Fruit fly (Drosophila melanogaster) whole organism, embryonic: ENCODE data around the gene GNBP2.
A peak's percentile ranks its signal among the peaks of the same experiment; 100 is the strongest.

ENCODE experiments used
- Atf-2 ChIP-seq: fragments of 200-800 bp; sonication (Bioruptor generic); optimal IDR thresholded peaks from 2 replicates; lab custom pipeline; 2016; ENCODE audit warnings: missing biosample characterization, missing genetic modification characterization
- C15 ChIP-seq: fragments of 200-800 bp; sonication (Bioruptor generic); IDR thresholded peaks from 3 replicates; pipeline ENCODE4 v1.3.6; 2022; ENCODE audit warnings: missing biosample characterization, missing genetic modification characterization
- CG11093 ChIP-seq: fragments of 200-800 bp; sonication (Bioruptor generic); IDR thresholded peaks from 3 replicates; pipeline ENCODE4 v1.3.6; 2022; ENCODE audit warnings: missing biosample characterization, missing genetic modification characterization
- CG1603 ChIP-seq: fragments of 200-800 bp; sonication (Bioruptor generic); optimal IDR thresholded peaks from 2 replicates; lab custom pipeline; 2019; ENCODE audit warnings: missing biosample characterization, mild to moderate bottlenecking, missing genetic modification characterization, moderate library complexity
- CG2120 ChIP-seq: fragments of 200-800 bp; sonication (Bioruptor generic); optimal IDR thresholded peaks from 3 replicates; lab custom pipeline; 2016; ENCODE audit warnings: missing biosample characterization, missing genetic modification characterization
- CG34422 ChIP-seq: fragments of 200-800 bp; sonication (Bioruptor generic); IDR thresholded peaks from 3 replicates; pipeline ENCODE4 v1.3.6; 2022; ENCODE audit warnings: missing biosample characterization, missing genetic modification characterization
- CG5953 ChIP-seq: fragments of 200-800 bp; sonication (Bioruptor generic); IDR thresholded peaks from 2 replicates; pipeline ENCODE4 v1.3.6; 2022; ENCODE audit warnings: missing biosample characterization, missing genetic modification characterization
- CG6254 ChIP-seq: fragments of 200-800 bp; sonication (Bioruptor generic); optimal IDR thresholded peaks from 3 replicates; lab custom pipeline; 2017; ENCODE audit warnings: mild to moderate bottlenecking, missing biosample characterization, missing genetic modification reagents, missing genetic modification characterization
- CG6689 ChIP-seq: fragments of 200-800 bp; sonication (Bioruptor generic); IDR thresholded peaks from 2 replicates; pipeline ENCODE4 v1.3.6; 2022; ENCODE audit warnings: missing biosample characterization, missing genetic modification characterization
- CG6854 ChIP-seq: fragments of 200-800 bp; sonication (Bioruptor generic); optimal IDR thresholded peaks from 3 replicates; lab custom pipeline; 2017; ENCODE audit warnings: missing biosample characterization, mild to moderate bottlenecking, missing genetic modification characterization
- CG7963 ChIP-seq: fragments of 200-800 bp; sonication (Bioruptor generic); IDR thresholded peaks from 3 replicates; pipeline ENCODE4 v1.3.6; 2022; ENCODE audit warnings: missing biosample characterization, missing genetic modification characterization; ENCODE audit not compliant: partially characterized antibody
- CG8924 ChIP-seq: fragments of 200-800 bp; optimal IDR thresholded peaks from 3 replicates; lab custom pipeline; 2019; ENCODE audit warnings: missing biosample characterization, mild to moderate bottlenecking, missing genetic modification characterization, moderate library complexity
- CG9727 ChIP-seq: fragments of 200-800 bp; sonication (Bioruptor generic); optimal IDR thresholded peaks from 3 replicates; lab custom pipeline; 2017; ENCODE audit warnings: missing biosample characterization, mild to moderate bottlenecking, missing genetic modification characterization
- CG9932 ChIP-seq: fragments of 200-800 bp; sonication (Bioruptor generic); IDR thresholded peaks from 2 replicates; pipeline ENCODE4 v1.3.6; 2022; ENCODE audit warnings: missing biosample characterization, missing genetic modification characterization
- Deaf1 ChIP-seq: fragments of 200-800 bp; optimal IDR thresholded peaks from 3 replicates; lab custom pipeline; 2019; ENCODE audit warnings: missing biosample characterization, mild to moderate bottlenecking, missing genetic modification characterization, moderate library complexity
- Dll ChIP-seq: fragments of 200-800 bp; sonication (Bioruptor generic); IDR thresholded peaks from 4 replicates; pipeline ENCODE4 v1.3.6; 2022; ENCODE audit warnings: missing biosample characterization, missing genetic modification characterization; ENCODE audit not compliant: partially characterized antibody
- Ets97D ChIP-seq: fragments of 200-800 bp; sonication (Bioruptor generic); optimal IDR thresholded peaks from 3 replicates; lab custom pipeline; 2016; ENCODE audit warnings: missing biosample characterization, missing genetic modification characterization
- H2.0 ChIP-seq: fragments of 200-800 bp; sonication (Bioruptor generic); IDR thresholded peaks from 2 replicates; pipeline ENCODE4 v1.3.6; 2022; ENCODE audit warnings: missing biosample characterization, missing genetic modification characterization
- Hr51 ChIP-seq, 2 experiments: fragments of 200-800 bp; sonication (Bioruptor generic); optimal IDR thresholded peaks; 2 replicates in 1 of 2; 3 replicates in 1 of 2; lab custom pipeline; 2016 to 2018; ENCODE audit warnings: missing biosample characterization in 2 of 2, missing genetic modification characterization in 2 of 2, mild to moderate bottlenecking in 1 of 2, moderate library complexity in 1 of 2
- Med ChIP-seq: fragments of 200-800 bp; sonication (Bioruptor generic); peaks from one replicate; lab custom pipeline; 2016; ENCODE audit warnings: missing biosample characterization, missing genetic modification characterization, mild to moderate bottlenecking, inconsistent platforms, moderate library complexity
- NK7.1 ChIP-seq: fragments of 200-800 bp; sonication (Bioruptor generic); optimal IDR thresholded peaks from 3 replicates; lab custom pipeline; 2016; ENCODE audit warnings: missing biosample characterization, missing genetic modification characterization
- Pdp1 ChIP-seq, 2 experiments: fragments of 200-800 bp; sonication (Bioruptor generic); optimal IDR thresholded peaks; 3 replicates each; lab custom pipeline; 2016; ENCODE audit warnings: missing biosample characterization in 2 of 2, missing genetic modification characterization in 2 of 2, mild to moderate bottlenecking in 1 of 2, moderate library complexity in 1 of 2
- Sin3A ChIP-seq: fragments of >200 bp; optimal IDR thresholded peaks from 2 replicates; lab custom pipeline; 2018
- Six4 ChIP-seq: fragments of 200-800 bp; sonication (Bioruptor generic); optimal IDR thresholded peaks from 2 replicates; lab custom pipeline; 2016; ENCODE audit warnings: missing biosample characterization, missing genetic modification characterization
- Sry-β ChIP-seq: fragments of 200-800 bp; sonication (Bioruptor generic); optimal IDR thresholded peaks from 2 replicates; lab custom pipeline; 2018; ENCODE audit warnings: missing biosample characterization, mild to moderate bottlenecking, missing genetic modification characterization, moderate library complexity
- Stat92E ChIP-seq, 3 experiments: fragments of >200 bp in 2 of 3; fragments of 200-800 bp in 1 of 3; sonication (Bioruptor generic) in 1 of 3; optimal IDR thresholded peaks; 2 replicates each; lab custom pipeline; 2017 to 2019; ENCODE audit warnings: missing biosample characterization in 3 of 3, missing genetic modification characterization in 3 of 3, mild to moderate bottlenecking in 1 of 3, moderate library complexity in 1 of 3
- Tbp ChIP-seq: fragments of >200 bp; optimal IDR thresholded peaks from 2 replicates; lab custom pipeline; 2018; ENCODE audit warnings: missing biosample characterization, missing genetic modification characterization
- bbx ChIP-seq: fragments of 200-800 bp; sonication (Bioruptor generic); IDR thresholded peaks from 2 replicates; pipeline ENCODE4 v1.3.6; 2022; ENCODE audit warnings: missing biosample characterization, missing genetic modification characterization; ENCODE audit not compliant: partially characterized antibody
- bigmax ChIP-seq: fragments of 200-800 bp; sonication (Bioruptor generic); optimal IDR thresholded peaks from 2 replicates; lab custom pipeline; 2018; ENCODE audit warnings: missing biosample characterization, mild to moderate bottlenecking, missing genetic modification characterization
- bsh ChIP-seq, 2 experiments: fragments of 200-800 bp; sonication (Bioruptor generic); optimal IDR thresholded peaks; 2 replicates each; lab custom pipeline; 2017 to 2018; ENCODE audit warnings: mild to moderate bottlenecking in 2 of 2, missing biosample characterization in 2 of 2, missing genetic modification characterization in 2 of 2, moderate library complexity in 1 of 2
- cg ChIP-seq: fragments of 200-800 bp; sonication (Bioruptor generic); optimal IDR thresholded peaks from 3 replicates; lab custom pipeline; 2019; ENCODE audit warnings: missing biosample characterization, mild to moderate bottlenecking, missing genetic modification characterization, moderate library complexity
- eve ChIP-seq, 2 experiments: fragments of >200 bp; optimal IDR thresholded peaks; 2 replicates each; lab custom pipeline; 2017; ENCODE audit warnings: missing biosample characterization in 2 of 2, missing genetic modification characterization in 2 of 2
- fd102C ChIP-seq: fragments of 200-800 bp; sonication (Bioruptor generic); optimal IDR thresholded peaks from 2 replicates; lab custom pipeline; 2018; ENCODE audit warnings: missing biosample characterization, mild to moderate bottlenecking, missing genetic modification characterization, moderate library complexity
- knrl ChIP-seq: fragments of 200-800 bp; sonication (Bioruptor generic); IDR thresholded peaks from 3 replicates; pipeline ENCODE4 v1.3.6; 2022; ENCODE audit warnings: missing biosample characterization, missing genetic modification characterization; ENCODE audit not compliant: partially characterized antibody
- lbe ChIP-seq: fragments of 200-800 bp; sonication (Bioruptor generic); optimal IDR thresholded peaks from 2 replicates; lab custom pipeline; 2016; ENCODE audit warnings: missing biosample characterization, mild to moderate bottlenecking, missing genetic modification characterization
- lov ChIP-seq, 2 experiments: fragments of 200-800 bp in 1 of 2; fragments of >200 bp in 1 of 2; sonication (Bioruptor generic) in 1 of 2; IDR thresholded peaks in 1 of 2; optimal IDR thresholded peaks in 1 of 2; 2 replicates in 1 of 2; 3 replicates in 1 of 2; pipeline versions ENCODE4 v1.3.6 to Lab custom; 2017 to 2022; ENCODE audit warnings: missing biosample characterization in 1 of 2, missing genetic modification characterization in 1 of 2
- otp ChIP-seq: fragments of 200-800 bp; sonication (Bioruptor generic); IDR thresholded peaks from 3 replicates; pipeline ENCODE4, ENCODE4 v1.3.6; 2022; ENCODE audit warnings: missing biosample characterization, missing genetic modification characterization
- pho ChIP-seq: fragments of 200-800 bp; sonication (Bioruptor generic); optimal IDR thresholded peaks from 2 replicates; lab custom pipeline; 2016; ENCODE audit warnings: missing biosample characterization, missing genetic modification characterization
- prd ChIP-seq, 3 experiments: fragments of >200 bp in 2 of 3; fragments of 200-800 bp in 1 of 3; sonication (Bioruptor generic) in 1 of 3; optimal IDR thresholded peaks in 2 of 3; IDR thresholded peaks in 1 of 3; 2 replicates in 2 of 3; 3 replicates in 1 of 3; pipeline versions ENCODE4 v1.3.6 to Lab custom; 2017 to 2022; ENCODE audit warnings: missing biosample characterization in 1 of 3, missing genetic modification characterization in 1 of 3
- repo ChIP-seq: fragments of 200-800 bp; sonication (Bioruptor generic); optimal IDR thresholded peaks from 2 replicates; lab custom pipeline; 2016; ENCODE audit warnings: missing biosample characterization, missing genetic modification characterization
- ro ChIP-seq: fragments of 200-800 bp; sonication (Bioruptor generic); IDR thresholded peaks from 2 replicates; pipeline ENCODE4 v1.3.6; 2022; ENCODE audit warnings: missing biosample characterization, missing genetic modification characterization
- salm ChIP-seq: fragments of 200-800 bp; sonication (Bioruptor generic); optimal IDR thresholded peaks from 2 replicates; lab custom pipeline; 2018; ENCODE audit warnings: missing biosample characterization, mild to moderate bottlenecking, missing genetic modification characterization
- schlank ChIP-seq: fragments of 200-800 bp; sonication (Bioruptor generic); optimal IDR thresholded peaks from 2 replicates; lab custom pipeline; 2018; ENCODE audit warnings: missing biosample characterization, mild to moderate bottlenecking, missing genetic modification characterization
- ttk ChIP-seq: fragments of 200-800 bp; sonication (Bioruptor generic); IDR thresholded peaks from 2 replicates; pipeline ENCODE4 v2.1.2; 2022; ENCODE audit warnings: missing biosample characterization, missing genetic modification characterization
- twi ChIP-seq: fragments of 200-800 bp; optimal IDR thresholded peaks from 2 replicates; lab custom pipeline; 2019; ENCODE audit warnings: missing biosample characterization, mild to moderate bottlenecking, missing genetic modification characterization, moderate library complexity
- unc-4 ChIP-seq: fragments of 200-800 bp; sonication (Bioruptor generic); IDR thresholded peaks from 2 replicates; pipeline ENCODE4 v1.3.6; 2022; ENCODE audit warnings: missing biosample characterization, missing genetic modification characterization; ENCODE audit not compliant: partially characterized antibody
- zen2 ChIP-seq: fragments of 200-800 bp; sonication (Bioruptor generic); IDR thresholded peaks from 3 replicates; pipeline ENCODE4 v1.3.6; 2022; ENCODE audit warnings: missing biosample characterization, missing genetic modification characterization; ENCODE audit not compliant: partially characterized antibody
- zf30C ChIP-seq: fragments of 200-800 bp; sonication (Bioruptor generic); optimal IDR thresholded peaks from 3 replicates; lab custom pipeline; 2018; ENCODE audit warnings: missing biosample characterization, mild to moderate bottlenecking, missing genetic modification characterization
- zfh2 ChIP-seq: fragments of 200-800 bp; sonication (Bioruptor generic); optimal IDR thresholded peaks from 2 replicates; lab custom pipeline; 2016; ENCODE audit warnings: missing biosample characterization, missing genetic modification characterization

The GNBP2 gene

DNA sequence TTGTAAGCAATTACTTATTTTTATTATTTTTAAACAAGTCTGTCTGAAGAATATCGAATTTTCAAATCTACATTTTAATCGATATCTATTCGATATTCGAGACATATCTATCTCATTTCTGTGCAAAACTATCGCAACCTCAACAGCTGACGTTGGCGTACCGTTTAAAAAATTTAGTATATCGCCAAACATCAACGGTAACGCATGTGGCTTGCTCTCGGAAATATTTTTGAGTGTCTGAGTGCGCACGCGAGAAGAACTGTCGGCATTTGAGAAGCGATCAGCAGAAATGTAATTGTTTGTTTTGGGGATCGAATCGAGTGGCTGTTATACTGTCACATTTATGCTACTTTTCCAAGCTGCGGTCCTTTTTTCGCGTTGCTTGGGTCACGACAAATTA, 49.4 kb downstream of the GNBP2 start, which contains the start of gene MYPT-75D (continued):
- TF ChIP-seq twi (tag; lab: Kevin White, UChicago): peak; percentile 26
- peak; percentile 86 for TF ChIP-seq unc-4
- peak; percentile 58 for TF ChIP-seq cg (GFP tag; lab: Kevin White, UChicago)
- no peak for TF ChIP-seq CG9727 (GFP tag; lab: Kevin White, UChicago)
- peak; percentile 10 for TF ChIP-seq repo (GFP tag; lab: Kevin White, UChicago)
- TF ChIP-seq CG7963 (GFP tag; lab: Robert Waterston, UW): peak; percentile 80
- TF ChIP-seq CG8924 (tag; lab: Kevin White, UChicago): peak; percentile 56
- peak; percentile 91 for TF ChIP-seq zen2 (GFP tag; lab: Robert Waterston, UW)
- no peak for TF ChIP-seq eve (GFP tag; optimal IDR thresholded peaks at IDR 0.05; lab: Kevin White, UChicago)
- TF ChIP-seq bigmax: no peak
- peak; percentile 18 for TF ChIP-seq pho (GFP tag; lab: Kevin White, UChicago)
- no peak for TF ChIP-seq lov (optimal IDR thresholded peaks at IDR 0.05; lab: Kevin White, UChicago)
- TF ChIP-seq lov (GFP tag; IDR thresholded peaks at IDR 0.05; lab: Robert Waterston, UW): no peak
- TF ChIP-seq fd102C: peak; percentile 25
- TF ChIP-seq zf30C (GFP tag; lab: Kevin White, UChicago): peak; percentile 47
- no peak for TF ChIP-seq CG6689
- TF ChIP-seq CG5953 (GFP tag; lab: Robert Waterston, UW): no peak
- peak; percentile 97 for TF ChIP-seq bbx (GFP tag; lab: Robert Waterston, UW)
- peak; percentile 93 for TF ChIP-seq Med
- no peak for TF ChIP-seq Sin3A (lab: Kevin White, UChicago)
- no peak for TF ChIP-seq ro
- TF ChIP-seq Six4: no peak
- no peak for TF ChIP-seq zfh2 (GFP tag; lab: Kevin White, UChicago)
- TF ChIP-seq CG6854 (GFP tag; lab: Kevin White, UChicago): no peak
- TF ChIP-seq CG2120: peak; percentile 4
- TF ChIP-seq ttk: no peak
- peak; percentile 52; the same call in 2 of the 3 replicates for TF ChIP-seq otp (GFP tag; lab: Robert Waterston, UW)
- TF ChIP-seq schlank (tag; lab: Kevin White, UChicago): peak; percentile 7
- TF ChIP-seq Tbp (GFP tag; lab: Kevin White, UChicago): no peak
- no peak for TF ChIP-seq CG11093 (GFP tag; lab: Robert Waterston, UW)
- TF ChIP-seq CG34422 (GFP tag; lab: Robert Waterston, UW): peak; percentile 78; the same call in 1 of the 3 replicates
- no peak for TF ChIP-seq prd (optimal IDR thresholded peaks at IDR 0.05; lab: Kevin White, UChicago)
- 0 out of 3 replicates have a peak, but pooled peaks have one; percentile 11 for TF ChIP-seq prd (GFP tag; IDR thresholded peaks at IDR 0.05; lab: Robert Waterston, UW)
- peak in 1 of 2 experiments; percentile 15 for TF ChIP-seq bsh (GFP tag; optimal IDR thresholded peaks at IDR 0.05; lab: Kevin White, UChicago)
- TF ChIP-seq Stat92E (GFP tag; optimal IDR thresholded peaks at IDR 0.05; lab: Kevin White, UChicago): peak in 1 of 3 experiments; percentile 86
- no peak for TF ChIP-seq H2.0
- peak in 1 of 2 experiments; percentile 56 for TF ChIP-seq Pdp1 (GFP tag; optimal IDR thresholded peaks at IDR 0.05; lab: Kevin White, UChicago)
- no peak for TF ChIP-seq C15 (GFP tag; lab: Robert Waterston, UW)
- TF ChIP-seq Deaf1 (tag; lab: Kevin White, UChicago): peak; percentile 47
- TF ChIP-seq knrl (GFP tag; lab: Robert Waterston, UW): peak; percentile 80
- no peak for TF ChIP-seq Sry-β
- peak; percentile 5 for TF ChIP-seq salm (tag; lab: Kevin White, UChicago)
- TF ChIP-seq Ets97D: peak; percentile 47
- TF ChIP-seq CG1603 (tag; lab: Kevin White, UChicago): peak; percentile 78
- no peak for TF ChIP-seq NK7.1
- TF ChIP-seq CG6254 (GFP tag; lab: Kevin White, UChicago): no peak
- peak in 1 of 2 experiments; percentile 26 for TF ChIP-seq Hr51 (GFP tag; optimal IDR thresholded peaks at IDR 0.05; lab: Kevin White, UChicago)
- TF ChIP-seq Atf-2 (GFP tag; lab: Kevin White, UChicago): no peak
- TF ChIP-seq lbe (GFP tag; lab: Kevin White, UChicago): peak; percentile 14
- TF ChIP-seq Dll (GFP tag; lab: Robert Waterston, UW): peak; percentile 91
- TF ChIP-seq CG9932: peak; percentile 27; the same call in 1 of the 2 replicates
